Worm (Caenorhabditis elegans) whole organism, L4 larva: ENCODE results near the gene nspe-2.

Experiments used
- aly-2 ChIP-seq: sonication (generic microtip); optimal IDR thresholded peaks from 2 replicates; lab custom pipeline; 2018; ENCODE audit warnings: missing biosample characterization, missing genetic modification characterization
- arid-1 ChIP-seq: fragments of 200-800 bp; sonication (Bioruptor generic); conservative IDR thresholded peaks from 2 replicates; pipeline ENCODE4 v1.3.6; 2022; ENCODE audit warnings: missing genetic modification reagents, missing genetic modification characterization, missing compliant biosample characterization
- daf-12 ChIP-seq: fragments of 150-350 bp; optimal IDR thresholded peaks from 2 replicates; lab custom pipeline; 2014; ENCODE audit warnings: missing biosample characterization, missing genetic modification reagents, missing genetic modification characterization
- dmd-9 ChIP-seq: fragments of 200-800 bp; sonication (Bioruptor generic); IDR thresholded peaks from 2 replicates; pipeline ENCODE4 v1.3.6; 2022; ENCODE audit warnings: missing genetic modification reagents, missing genetic modification characterization, missing compliant biosample characterization
- dpl-1 ChIP-seq: fragments of 150-350 bp; optimal IDR thresholded peaks from 2 replicates; lab custom pipeline; 2014; ENCODE audit warnings: missing biosample characterization, missing genetic modification reagents, missing genetic modification characterization
- egl-27 ChIP-seq: sonication (generic microtip); optimal IDR thresholded peaks from 3 replicates; lab custom pipeline; 2017; ENCODE audit warnings: missing biosample characterization, missing genetic modification reagents, missing genetic modification characterization
- fkh-10 ChIP-seq: fragments of 150-350 bp; optimal IDR thresholded peaks from 2 replicates; lab custom pipeline; 2014; ENCODE audit warnings: missing biosample characterization, missing genetic modification reagents, missing genetic modification characterization
- nhr-11 ChIP-seq: fragments of 150-350 bp; optimal IDR thresholded peaks from 2 replicates; lab custom pipeline; 2014; ENCODE audit warnings: missing biosample characterization, missing genetic modification characterization
- pqm-1 ChIP-seq: sonication (generic microtip); optimal IDR thresholded peaks from 2 replicates; lab custom pipeline; 2017; ENCODE audit warnings: missing biosample characterization, missing genetic modification characterization

- TF ChIP-seq aly-2 (tag; lab: Kevin White, UChicago) (no peak), dmd-9 (GFP tag; lab: Robert Waterston, UW) (no peak), fkh-10 (GFP tag; lab: Kevin White, UChicago) (no peak), egl-27 (tag; lab: Kevin White, UChicago) (no peak), dpl-1 (GFP tag; lab: Kevin White, UChicago) (no peak), pqm-1 (tag; lab: Kevin White, UChicago) (no peak), arid-1 (GFP tag; lab: Robert Waterston, UW) (no peak), daf-12 (no peak), nhr-11 (no peak)
Observed at ce11 chrII:12622843-12623242, 3.7 kb upstream of the nspe-2 start.
